Worm (Caenorhabditis elegans): ENCODE results near the gene R09E10.13.
"Not testable (repeated sequence)": the region's sequence is repeated elsewhere in the genome, so short reads cannot be mapped to it uniquely, and the experiment has no call there.

R09E10.13 gene

DNA sequence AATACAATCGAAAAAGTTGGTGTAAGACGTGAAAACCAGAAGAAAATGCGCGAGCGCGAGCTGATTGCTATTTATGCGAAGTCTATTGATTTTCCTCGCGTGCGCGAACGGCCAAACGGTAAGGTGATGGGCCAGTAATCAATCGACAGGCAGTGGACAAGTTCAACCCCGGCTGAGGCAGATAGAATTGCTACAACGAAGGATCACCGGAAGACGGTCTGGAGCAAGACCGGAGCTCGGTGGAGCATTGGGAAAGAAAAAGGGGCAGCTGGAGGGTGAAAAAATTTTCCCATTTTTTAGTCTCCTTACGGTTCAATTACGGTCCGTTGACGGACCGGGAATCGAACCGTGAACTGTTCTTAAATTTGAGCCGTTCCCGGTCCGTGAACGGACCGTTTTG is 28.4 kb upstream of the R09E10.13 start:
- TF ChIP-seq tbx-11 (GFP tag; IDR thresholded peaks at IDR 0.05) = 0 out of 2 replicates have a peak, but pooled peaks have one; percentile 32

DNA sequence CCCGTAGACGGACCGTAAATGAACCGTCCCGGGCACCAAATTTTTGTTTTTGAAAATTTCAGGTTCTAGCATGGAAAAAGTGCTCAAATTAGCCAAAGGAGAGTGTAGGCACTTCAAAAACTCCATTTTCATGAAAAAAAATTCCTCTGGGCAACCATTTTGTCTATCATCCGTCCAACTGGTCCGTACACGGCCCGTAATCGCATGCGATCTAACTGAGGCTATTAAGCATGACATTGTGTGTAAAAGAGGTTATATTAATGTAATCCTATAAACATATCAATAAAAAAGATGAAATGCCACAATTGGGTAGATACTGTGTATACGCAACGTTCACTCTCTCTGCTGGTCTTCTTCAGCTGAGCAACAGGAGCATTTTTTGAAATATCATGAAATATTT is 27.7 kb upstream of the R09E10.13 start, which contains the start of gene R09E10.1:
Gene R09E10.1 (minus strand): TSS at position 101 of the 400 bp plus-strand sequence.
- not testable (repeated sequence) for TF ChIP-seq ama-1 (optimal IDR thresholded peaks at IDR 0.05); flt-1 (GFP tag; IDR thresholded peaks at IDR 0.05); scrt-1 (GFP tag; IDR thresholded peaks at IDR 0.05)

DNA sequence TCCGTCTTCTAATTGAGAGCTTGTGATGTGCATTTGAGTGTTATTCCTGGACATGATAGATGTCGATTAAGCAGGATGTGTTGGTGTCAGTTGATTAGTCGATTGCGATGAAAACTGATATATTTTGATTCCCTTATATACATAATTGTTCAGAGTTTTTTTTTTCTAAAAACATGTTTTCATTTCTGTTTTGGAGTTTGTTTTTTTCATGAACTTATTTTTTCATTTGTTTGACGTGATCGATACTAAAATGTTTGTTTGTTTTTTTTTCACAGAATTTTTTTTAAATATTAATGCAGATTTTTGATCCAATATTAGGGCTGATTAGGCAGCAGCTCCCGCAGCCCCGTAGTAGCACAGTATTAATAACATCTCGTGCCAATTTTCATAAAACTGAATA is 23.3 kb upstream of the R09E10.13 start, which contains the start of gene R09E10.2:
Gene R09E10.2 (minus strand): TSS at position 101 of the 400 bp plus-strand sequence.
- TF ChIP-seq hmg-4 (GFP tag; optimal IDR thresholded peaks at IDR 0.05) (no peak), sea-1 (GFP tag; conservative IDR thresholded peaks at IDR 0.05) (no peak), pes-1 (GFP tag; IDR thresholded peaks at IDR 0.05) (no peak), hnd-1 (tag; optimal IDR thresholded peaks at IDR 0.05) (no peak), ceh-36 (tag; optimal IDR thresholded peaks at IDR 0.05) (no peak)

DNA sequence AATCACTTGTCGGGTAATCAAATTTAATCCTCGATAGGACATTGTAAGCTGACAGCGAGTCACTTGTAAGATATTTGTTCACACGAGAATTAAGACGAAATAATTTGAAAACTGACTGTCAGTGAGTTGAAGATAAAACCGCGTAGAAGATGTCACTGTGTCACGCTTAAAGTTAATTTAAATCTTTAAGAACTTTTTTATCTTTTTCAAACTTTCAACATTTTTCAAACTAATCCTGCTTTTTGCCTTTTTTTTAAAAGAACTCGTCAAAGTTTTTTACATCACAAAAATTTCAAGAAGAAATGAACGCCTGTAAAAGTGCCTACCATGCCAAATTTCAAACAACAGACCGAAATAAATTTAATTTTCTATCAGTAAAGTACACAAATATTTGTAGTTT is 18.6 kb upstream of the R09E10.13 start, which contains the start of gene acs-18:
Gene acs-18 (minus strand): TSS at position 101 of the 400 bp plus-strand sequence.
- no peak for TF ChIP-seq flt-1 (GFP tag; IDR thresholded peaks at IDR 0.05)
- TF ChIP-seq pes-1 (GFP tag; IDR thresholded peaks at IDR 0.05) = no peak
- TF ChIP-seq tbx-11 (GFP tag; IDR thresholded peaks at IDR 0.05) = no peak
- TF ChIP-seq scrt-1 (GFP tag; IDR thresholded peaks at IDR 0.05) = no peak
- TF ChIP-seq aly-1 (tag; optimal IDR thresholded peaks at IDR 0.05) = no peak
- no peak for TF ChIP-seq F13C5.2 (tag; optimal IDR thresholded peaks at IDR 0.05)
- no peak for TF ChIP-seq ceh-36 (tag; optimal IDR thresholded peaks at IDR 0.05)
- no peak for TF ChIP-seq hnd-1 (tag; optimal IDR thresholded peaks at IDR 0.05)
- no peak for TF ChIP-seq tbx-37 (GFP tag; conservative IDR thresholded peaks at IDR 0.05)
- no peak for TF ChIP-seq ets-7 (tag; optimal IDR thresholded peaks at IDR 0.05)
- TF ChIP-seq tra-4 (tag; optimal IDR thresholded peaks at IDR 0.05) = no peak
- TF ChIP-seq hmg-4 (GFP tag; optimal IDR thresholded peaks at IDR 0.05) = no peak
- TF ChIP-seq ceh-13 (GFP tag; optimal IDR thresholded peaks at IDR 0.05) = no peak

DNA sequence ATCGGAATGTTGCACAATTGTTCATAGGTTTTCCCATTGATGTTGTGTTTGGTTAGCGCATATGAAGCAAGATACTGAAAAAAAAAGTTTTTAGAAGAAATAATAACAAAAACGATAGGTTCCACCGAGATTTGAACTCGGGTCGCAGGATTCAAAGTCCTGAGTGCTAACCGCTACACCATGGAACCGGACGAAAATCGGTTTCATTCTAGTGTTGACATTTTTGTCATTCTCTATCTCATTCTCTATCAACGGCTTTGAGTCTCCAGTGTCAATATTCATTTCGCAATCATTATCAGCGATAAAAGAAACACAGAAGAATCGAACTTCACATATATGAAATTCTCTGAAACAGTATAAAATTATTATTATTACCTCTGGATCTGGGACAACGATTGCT is 16.2 kb upstream of the R09E10.13 start:
- TF ChIP-seq hmg-4 (GFP tag; optimal IDR thresholded peaks at IDR 0.05) = no peak
- no peak for TF ChIP-seq tra-4 (tag; optimal IDR thresholded peaks at IDR 0.05)
- no peak for TF ChIP-seq ceh-13 (GFP tag; optimal IDR thresholded peaks at IDR 0.05)

DNA sequence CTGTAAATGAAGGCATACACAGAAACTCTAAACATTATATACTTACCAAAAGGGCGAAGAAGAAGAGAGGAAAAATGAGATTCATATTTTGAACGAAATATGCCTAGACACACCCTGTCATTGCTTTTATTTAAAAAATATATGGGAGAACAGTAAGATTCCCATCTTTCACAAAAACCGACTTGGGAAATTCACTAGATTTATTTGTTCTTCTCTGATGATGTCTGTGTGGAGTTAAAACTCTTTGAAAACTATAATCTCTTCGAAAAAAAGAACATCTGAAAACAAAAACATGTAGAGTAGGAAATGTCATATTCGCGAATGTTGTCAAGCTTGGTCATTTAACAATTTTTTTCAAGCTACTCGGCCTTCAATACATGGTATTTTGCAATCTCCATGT is 15.4 kb upstream of the R09E10.13 start, which contains the start of gene R09E10.8:
Gene R09E10.8 (minus strand): TSS at position 101 of the 400 bp plus-strand sequence.
- TF ChIP-seq ets-7 (tag; optimal IDR thresholded peaks at IDR 0.05) (no peak), tbx-37 (GFP tag; conservative IDR thresholded peaks at IDR 0.05) (no peak), B0310.2 (tag; optimal IDR thresholded peaks at IDR 0.05) (no peak), sea-1 (GFP tag; conservative IDR thresholded peaks at IDR 0.05) (no peak), ama-1 (optimal IDR thresholded peaks at IDR 0.05) (no peak), ceh-36 (tag; optimal IDR thresholded peaks at IDR 0.05) (no peak), flt-1 (GFP tag; IDR thresholded peaks at IDR 0.05) (no peak), scrt-1 (GFP tag; IDR thresholded peaks at IDR 0.05) (no peak), ceh-13 (GFP tag; optimal IDR thresholded peaks at IDR 0.05) (no peak), tbx-11 (GFP tag; IDR thresholded peaks at IDR 0.05) (no peak), hnd-1 (tag; optimal IDR thresholded peaks at IDR 0.05) (no peak), pes-1 (GFP tag; IDR thresholded peaks at IDR 0.05) (no peak)

DNA sequence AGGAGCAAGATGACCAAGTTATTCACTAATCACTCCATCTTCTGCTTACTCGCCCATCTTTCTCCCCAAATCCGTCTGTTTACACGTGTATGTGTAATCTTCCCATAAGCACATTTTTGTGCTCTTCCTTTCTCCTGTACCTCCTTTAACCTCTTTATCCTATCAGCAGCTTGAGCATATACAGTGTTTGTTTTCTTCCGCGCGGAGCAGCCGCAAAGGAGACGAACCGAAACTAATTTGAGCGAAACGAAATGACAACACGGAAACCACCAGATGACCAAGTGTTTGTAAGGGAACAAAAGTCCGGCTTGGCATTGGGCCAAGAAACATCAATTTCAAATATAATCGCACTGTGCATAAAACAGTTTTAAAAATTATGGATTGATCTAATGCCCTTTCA is 9.4 kb upstream of the R09E10.13 start:
- TF ChIP-seq B0310.2 (tag; optimal IDR thresholded peaks at IDR 0.05) (no peak), sea-1 (GFP tag; conservative IDR thresholded peaks at IDR 0.05) (no peak), pes-1 (GFP tag; IDR thresholded peaks at IDR 0.05) (no peak), ceh-13 (GFP tag; optimal IDR thresholded peaks at IDR 0.05) (no peak), scrt-1 (GFP tag; IDR thresholded peaks at IDR 0.05) (no peak), ama-1 (optimal IDR thresholded peaks at IDR 0.05) (no peak), hmg-4 (GFP tag; optimal IDR thresholded peaks at IDR 0.05) (no peak), flt-1 (GFP tag; IDR thresholded peaks at IDR 0.05) (no peak), tbx-37 (GFP tag; conservative IDR thresholded peaks at IDR 0.05) (no peak), ets-7 (tag; optimal IDR thresholded peaks at IDR 0.05) (no peak), tra-4 (tag; optimal IDR thresholded peaks at IDR 0.05) (no peak), aly-1 (tag; optimal IDR thresholded peaks at IDR 0.05) (no peak), F13C5.2 (tag; optimal IDR thresholded peaks at IDR 0.05) (no peak), tbx-11 (GFP tag; IDR thresholded peaks at IDR 0.05) (no peak), hnd-1 (tag; optimal IDR thresholded peaks at IDR 0.05) (no peak), ceh-36 (tag; optimal IDR thresholded peaks at IDR 0.05) (no peak)

DNA sequence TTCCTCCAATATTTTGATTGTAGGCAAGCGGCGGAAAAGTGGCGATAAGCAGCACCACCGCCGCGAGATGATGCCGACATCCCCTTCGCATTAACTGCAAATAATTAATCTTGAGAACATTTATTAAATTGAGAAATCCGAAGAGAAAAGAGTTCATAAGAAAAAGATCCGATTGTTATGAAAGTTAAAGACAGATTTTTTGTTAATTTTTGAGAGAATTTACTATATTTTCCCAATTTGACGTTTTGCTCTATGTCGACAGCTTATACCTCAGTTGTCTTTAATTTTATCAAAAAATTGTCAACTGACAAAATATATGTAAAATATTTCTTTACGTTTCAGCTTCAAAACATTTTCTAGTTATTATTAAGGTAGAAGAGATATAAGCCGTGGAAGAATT is 7.3 kb upstream of the R09E10.13 start, which contains the start of gene R09E10.5:
Gene R09E10.5 (minus strand): TSS at position 101 of the 400 bp plus-strand sequence.
- no peak for TF ChIP-seq ceh-13 (GFP tag; optimal IDR thresholded peaks at IDR 0.05)

DNA sequence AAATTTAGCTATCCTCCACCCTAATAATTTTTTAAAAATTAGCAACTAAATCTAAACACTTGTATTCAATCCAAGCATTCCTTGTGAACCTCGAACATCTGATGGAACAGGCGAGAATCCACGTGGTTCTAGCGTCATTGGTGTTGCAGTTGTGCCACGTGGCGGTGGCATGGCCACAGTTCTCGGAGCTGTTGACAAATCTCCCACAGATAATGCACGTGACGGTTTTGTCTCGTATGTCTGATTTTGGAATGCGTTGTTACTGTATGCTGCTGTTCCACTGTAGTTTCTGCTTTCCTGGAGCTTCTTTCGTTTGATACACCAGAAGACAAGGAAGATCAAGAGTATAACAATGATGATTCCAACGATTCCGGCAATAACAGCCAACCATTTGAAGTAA is 1.1 kb upstream of the R09E10.13 start:
- no peak for TF ChIP-seq pes-1 (GFP tag; IDR thresholded peaks at IDR 0.05)
- TF ChIP-seq sea-1 (GFP tag; conservative IDR thresholded peaks at IDR 0.05) = no peak
- TF ChIP-seq tra-4 (tag; optimal IDR thresholded peaks at IDR 0.05) = no peak
- no peak for TF ChIP-seq ets-7 (tag; optimal IDR thresholded peaks at IDR 0.05)
- TF ChIP-seq hnd-1 (tag; optimal IDR thresholded peaks at IDR 0.05) = no peak
- TF ChIP-seq aly-1 (tag; optimal IDR thresholded peaks at IDR 0.05) = no peak
- no peak for TF ChIP-seq hmbx-1 (tag; optimal IDR thresholded peaks at IDR 0.05)
- TF ChIP-seq scrt-1 (GFP tag; IDR thresholded peaks at IDR 0.05) = no peak
- no peak for TF ChIP-seq hmg-4 (GFP tag; optimal IDR thresholded peaks at IDR 0.05)
- no peak for TF ChIP-seq flt-1 (GFP tag; IDR thresholded peaks at IDR 0.05)
- no peak for TF ChIP-seq B0310.2 (tag; optimal IDR thresholded peaks at IDR 0.05)
- TF ChIP-seq ceh-13 (GFP tag; optimal IDR thresholded peaks at IDR 0.05) = no peak
- no peak for TF ChIP-seq tbx-37 (GFP tag; conservative IDR thresholded peaks at IDR 0.05)
- no peak for TF ChIP-seq ceh-36 (tag; optimal IDR thresholded peaks at IDR 0.05)
- no peak for TF ChIP-seq F13C5.2 (tag; optimal IDR thresholded peaks at IDR 0.05)
- TF ChIP-seq ama-1 (optimal IDR thresholded peaks at IDR 0.05) = no peak
- TF ChIP-seq tbx-11 (GFP tag; IDR thresholded peaks at IDR 0.05) = no peak

Measured in whole organism, early embryonic.